Worm (Caenorhabditis elegans) whole organism, young adult: ENCODE data around the gene D1086.3.

ENCODE experiments used
- D2030.7 ChIP-seq: fragments of 200-800 bp; sonication (Bioruptor generic); IDR thresholded peaks from 2 replicates; pipeline ENCODE4 v1.3.6; 2022; ENCODE audit warnings: missing genetic modification reagents, missing genetic modification characterization, missing compliant biosample characterization
- F10E7.11 ChIP-seq: sonication (generic microtip); optimal IDR thresholded peaks from 2 replicates; lab custom pipeline; 2017; ENCODE audit warnings: mild to moderate bottlenecking, missing genetic modification characterization, moderate library complexity, missing compliant biosample characterization
- F52B5.7 ChIP-seq: sonication (generic microtip); optimal IDR thresholded peaks from 2 replicates; lab custom pipeline; 2016; ENCODE audit warnings: mild to moderate bottlenecking, missing genetic modification characterization, missing compliant biosample characterization
- F55B11.4 ChIP-seq: sonication (generic microtip); optimal IDR thresholded peaks from 2 replicates; lab custom pipeline; 2016; ENCODE audit warnings: missing compliant biosample characterization, missing genetic modification characterization, borderline replicate concordance; ENCODE audit not compliant: insufficient read depth
- Y53F4B.3 ChIP-seq: fragments of 200-800 bp; sonication (Bioruptor generic); IDR thresholded peaks from 2 replicates; pipeline ENCODE4 v1.3.6; 2022; ENCODE audit warnings: missing genetic modification reagents, missing genetic modification characterization, missing compliant biosample characterization
- ZK185.1 ChIP-seq: sonication (generic microtip); optimal IDR thresholded peaks from 2 replicates; lab custom pipeline; 2016; ENCODE audit warnings: mild to moderate bottlenecking, missing genetic modification characterization, missing compliant biosample characterization; ENCODE audit not compliant: poor library complexity, severe bottlenecking
- atf-7 ChIP-seq: sonication (generic microtip); optimal IDR thresholded peaks from 2 replicates; lab custom pipeline; 2017; ENCODE audit warnings: mild to moderate bottlenecking, missing genetic modification characterization, missing compliant biosample characterization
- athp-1 ChIP-seq: sonication (generic microtip); optimal IDR thresholded peaks from 2 replicates; lab custom pipeline; 2017; ENCODE audit warnings: mild to moderate bottlenecking, missing genetic modification characterization, missing compliant biosample characterization
- ceh-27 ChIP-seq: fragments of 200-800 bp; sonication (Bioruptor generic); optimal IDR thresholded peaks from 2 replicates; lab custom pipeline; 2018; ENCODE audit warnings: mild to moderate bottlenecking, missing genetic modification characterization, moderate library complexity, missing compliant biosample characterization
- die-1 ChIP-seq: sonication (generic microtip); optimal IDR thresholded peaks from 2 replicates; lab custom pipeline; 2016; ENCODE audit warnings: missing genotype, mild to moderate bottlenecking, missing genetic modification characterization, missing compliant biosample characterization
- egrh-3 ChIP-seq: fragments of 200-800 bp; sonication (Bioruptor generic); IDR thresholded peaks from 2 replicates; pipeline ENCODE4 v1.3.6; 2022; ENCODE audit warnings: missing genetic modification reagents, missing genetic modification characterization, missing compliant biosample characterization
- gei-17 ChIP-seq: fragments of 200-800 bp; sonication (Bioruptor generic); optimal IDR thresholded peaks from 2 replicates; lab custom pipeline; 2018; ENCODE audit warnings: mild to moderate bottlenecking, missing genetic modification characterization, missing compliant biosample characterization
- hlh-26 ChIP-seq: fragments of 200-800 bp; sonication (Bioruptor generic); conservative IDR thresholded peaks from 2 replicates; pipeline ENCODE4 v1.3.6; 2022; ENCODE audit warnings: missing genetic modification reagents, missing genetic modification characterization, missing compliant biosample characterization
- hmg-1.2 ChIP-seq: fragments of 200-800 bp; sonication (Bioruptor generic); IDR thresholded peaks from 2 replicates; pipeline ENCODE4 v1.3.6; 2022; ENCODE audit warnings: missing genetic modification reagents, missing genetic modification characterization, missing compliant biosample characterization
- hmg-20 ChIP-seq: fragments of 200-800 bp; sonication (Bioruptor generic); IDR thresholded peaks from 2 replicates; pipeline ENCODE4 v1.3.6; 2022; ENCODE audit warnings: missing genetic modification reagents, missing genetic modification characterization, missing compliant biosample characterization
- let-607 ChIP-seq, 2 experiments: fragments of 200-800 bp in 1 of 2; sonication (Bioruptor generic) in 1 of 2; sonication (generic microtip) in 1 of 2; optimal IDR thresholded peaks; 2 replicates each; lab custom pipeline; 2016 to 2018; ENCODE audit warnings: mild to moderate bottlenecking in 2 of 2, missing compliant biosample characterization in 2 of 2, missing genetic modification characterization in 2 of 2, moderate library complexity in 2 of 2, missing genotype in 1 of 2
- lin-26 ChIP-seq: fragments of 200-800 bp; sonication (Bioruptor generic); IDR thresholded peaks from 2 replicates; pipeline ENCODE4 v1.3.6; 2022; ENCODE audit warnings: missing genetic modification reagents, missing genetic modification characterization, missing compliant biosample characterization
- lin-54 ChIP-seq: fragments of 200-800 bp; sonication (Bioruptor generic); optimal IDR thresholded peaks from 2 replicates; lab custom pipeline; 2018; ENCODE audit warnings: mild to moderate bottlenecking, missing genetic modification characterization, missing compliant biosample characterization
- lir-1 ChIP-seq: fragments of 200-800 bp; sonication (Bioruptor generic); conservative IDR thresholded peaks from 2 replicates; pipeline ENCODE4 v1.3.6; 2022; ENCODE audit warnings: missing genetic modification reagents, missing genetic modification characterization, missing compliant biosample characterization
- mel-28 ChIP-seq: sonication (generic microtip); optimal IDR thresholded peaks from 2 replicates; lab custom pipeline; 2016; ENCODE audit warnings: borderline replicate concordance, mild to moderate bottlenecking, missing genetic modification characterization, missing compliant biosample characterization
- mxl-1 ChIP-seq: sonication (generic microtip); optimal IDR thresholded peaks from 2 replicates; lab custom pipeline; 2016; ENCODE audit warnings: missing genetic modification characterization, missing compliant biosample characterization
- nfya-1 ChIP-seq: sonication (generic microtip); optimal IDR thresholded peaks from 2 replicates; lab custom pipeline; 2017; ENCODE audit warnings: antibody characterized with exemption, missing compliant biosample characterization, missing genetic modification characterization, borderline replicate concordance; ENCODE audit not compliant: insufficient read depth
- nhr-179 ChIP-seq: sonication (generic microtip); optimal IDR thresholded peaks from 2 replicates; lab custom pipeline; 2016; ENCODE audit warnings: mild to moderate bottlenecking, missing genetic modification characterization, missing compliant biosample characterization
- nhr-27 ChIP-seq: fragments of 200-800 bp; sonication (Bioruptor generic); optimal IDR thresholded peaks from 2 replicates; lab custom pipeline; 2018; ENCODE audit warnings: mild to moderate bottlenecking, missing genetic modification characterization, moderate library complexity, missing compliant biosample characterization
- nhr-90 ChIP-seq: sonication (generic microtip); optimal IDR thresholded peaks from 2 replicates; lab custom pipeline; 2016; ENCODE audit warnings: missing genotype, mild to moderate bottlenecking, missing genetic modification characterization, missing compliant biosample characterization
- pbrm-1 ChIP-seq: fragments of 200-800 bp; sonication (Bioruptor generic); IDR thresholded peaks from 2 replicates; pipeline ENCODE4 v1.3.6; 2022; ENCODE audit warnings: missing genetic modification reagents, missing genetic modification characterization, missing compliant biosample characterization
- pha-4 ChIP-seq: fragments of 150-350 bp; sonication (generic microtip); optimal IDR thresholded peaks from 2 replicates; lab custom pipeline; 2014; ENCODE audit warnings: missing biosample characterization, missing genetic modification reagents, missing genetic modification characterization
- repo-1 ChIP-seq: sonication (generic microtip); optimal IDR thresholded peaks from 2 replicates; lab custom pipeline; 2017; ENCODE audit warnings: mild to moderate bottlenecking, missing genetic modification characterization, missing compliant biosample characterization
- sea-2 ChIP-seq: fragments of 200-800 bp; sonication (Bioruptor generic); IDR thresholded peaks from 2 replicates; pipeline ENCODE4 v1.3.6; 2022; ENCODE audit warnings: missing genetic modification characterization, missing compliant biosample characterization
- snpc-1.1 ChIP-seq: sonication (generic microtip); optimal IDR thresholded peaks from 2 replicates; lab custom pipeline; 2017; ENCODE audit warnings: missing genetic modification characterization, mild to moderate bottlenecking, missing compliant biosample characterization, antibody characterized with exemption, moderate library complexity, missing genotype, missing genetic modification reagents; ENCODE audit not compliant: insufficient read depth
- snpc-4 ChIP-seq, 5 experiments: fragments of 150-350 bp in 1 of 5; sonication (generic microtip) in 4 of 5; optimal IDR thresholded peaks; 2 replicates each; lab custom pipeline; 2014 to 2018; ENCODE audit warnings: missing genetic modification characterization in 5 of 5, missing biosample characterization in 3 of 5, antibody characterized with exemption in 2 of 5, mild to moderate bottlenecking in 2 of 5, missing compliant biosample characterization in 2 of 5, missing genotype in 2 of 5, moderate library complexity in 2 of 5, missing genetic modification reagents in 1 of 5
- sptf-2 ChIP-seq: fragments of 200-800 bp; sonication (Bioruptor generic); optimal IDR thresholded peaks from 2 replicates; lab custom pipeline; 2018; ENCODE audit warnings: mild to moderate bottlenecking, missing genetic modification characterization, missing compliant biosample characterization
- tbp1 ChIP-seq: fragments of 200-800 bp; sonication (Bioruptor generic); optimal IDR thresholded peaks from 2 replicates; lab custom pipeline; 2018; ENCODE audit warnings: mild to moderate bottlenecking, missing genetic modification characterization, missing compliant biosample characterization
- tlf-1 ChIP-seq: fragments of 200-800 bp; sonication (Bioruptor generic); optimal IDR thresholded peaks from 2 replicates; lab custom pipeline; 2018; ENCODE audit warnings: mild to moderate bottlenecking, missing genetic modification characterization, missing compliant biosample characterization
- unc-62 ChIP-seq: fragments of 150-350 bp; optimal IDR thresholded peaks from 2 replicates; lab custom pipeline; 2014; ENCODE audit warnings: missing biosample characterization, missing genetic modification reagents, missing genetic modification characterization
- zfh-2 ChIP-seq: fragments of 200-800 bp; sonication (Bioruptor generic); conservative IDR thresholded peaks from 2 replicates; pipeline ENCODE4 v1.3.6; 2022; ENCODE audit warnings: missing genetic modification reagents, missing genetic modification characterization, missing compliant biosample characterization
- ztf-22 ChIP-seq: fragments of 200-800 bp; sonication (Bioruptor generic); optimal IDR thresholded peaks from 2 replicates; lab custom pipeline; 2018; ENCODE audit warnings: mild to moderate bottlenecking, missing genetic modification characterization, moderate library complexity, missing compliant biosample characterization

D1086.3 gene

ce11 chrV:14094546-14094945, 2.0 kb downstream of the D1086.3 start:
- TF ChIP-seq repo-1 (tag; lab: Kevin White, UChicago) = no peak
- no peak for TF ChIP-seq atf-7 (tag; lab: Kevin White, UChicago)
- TF ChIP-seq egrh-3 = no peak
- no peak for TF ChIP-seq snpc-4 (GFP tag; optimal IDR thresholded peaks at IDR 0.05; lab: Kevin White, UChicago)
- TF ChIP-seq snpc-4 (tag; optimal IDR thresholded peaks at IDR 0.05; lab: Kevin White, UChicago) = peak in 2 of 4 experiments; percentile 36 to 70
- TF ChIP-seq tbp1 (GFP tag; lab: Kevin White, UChicago) = peak; percentile 16
- TF ChIP-seq hmg-1.2 (GFP tag; lab: Robert Waterston, UW) = peak; percentile 24; the same call in 1 of the 2 replicates
- TF ChIP-seq snpc-1.1 (tag; lab: Kevin White, UChicago) = peak; percentile 59
- no peak for TF ChIP-seq ZK185.1
- no peak for TF ChIP-seq Y53F4B.3

DNA sequence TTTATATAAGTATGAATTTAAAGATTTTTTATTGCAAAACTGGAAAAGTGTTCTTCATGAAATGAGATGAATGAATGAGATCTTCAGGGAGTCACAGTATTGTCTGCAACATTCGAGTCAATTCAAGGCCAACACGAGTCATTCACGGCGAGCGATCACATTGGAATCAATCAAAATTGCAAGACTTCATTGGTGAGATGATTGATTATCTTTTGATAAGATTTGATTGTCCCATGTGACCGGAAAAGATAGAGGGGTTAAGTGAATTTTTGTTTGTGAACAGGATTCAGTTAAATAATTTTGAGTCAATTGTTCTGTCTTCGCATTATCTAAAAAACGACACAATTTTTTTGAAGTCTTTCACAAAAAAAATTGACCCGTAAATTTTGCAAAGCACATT, 2.4 kb downstream of the D1086.3 start:
- no peak for TF ChIP-seq athp-1 (tag; lab: Kevin White, UChicago)
- TF ChIP-seq let-607 (tag; optimal IDR thresholded peaks at IDR 0.05; lab: Kevin White, UChicago) = no peak
- no peak for TF ChIP-seq mel-28 (tag; lab: Kevin White, UChicago)
- no peak for TF ChIP-seq gei-17 (GFP tag; lab: Kevin White, UChicago)

DNA sequence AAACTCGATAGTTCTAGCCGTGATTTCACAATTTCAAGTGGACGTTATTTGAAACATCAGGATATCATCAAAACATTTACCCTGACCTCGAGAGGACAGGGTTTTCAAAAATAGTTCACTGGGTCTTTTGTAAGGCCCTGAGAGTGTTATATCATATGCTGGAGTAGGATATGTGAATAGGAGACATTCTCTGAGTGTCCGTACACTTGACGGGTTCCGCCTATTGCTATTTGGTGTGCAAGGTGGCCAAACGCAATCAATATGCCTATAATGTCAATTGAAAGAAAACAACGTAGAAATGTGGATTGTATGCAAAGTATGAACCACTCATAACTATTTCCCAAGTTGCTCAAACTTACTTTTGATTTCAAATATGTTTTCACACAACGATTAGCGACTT, 4.8 kb downstream of the D1086.3 start:
- TF ChIP-seq F52B5.7 (no peak), snpc-1.1 (tag; lab: Kevin White, UChicago) (peak; percentile 78), F10E7.11 (tag; lab: Kevin White, UChicago) (no peak), nhr-90 (tag; lab: Kevin White, UChicago) (no peak), F55B11.4 (tag; lab: Kevin White, UChicago) (no peak), unc-62 (no peak), ztf-22 (GFP tag; lab: Kevin White, UChicago) (no peak), zfh-2 (GFP tag; lab: Robert Waterston, UW) (no peak), snpc-4 (GFP tag; optimal IDR thresholded peaks at IDR 0.05; lab: Kevin White, UChicago) (peak; percentile 10), snpc-4 (tag; optimal IDR thresholded peaks at IDR 0.05; lab: Kevin White, UChicago) (peak in 2 of 4 experiments; percentile 77 to 79), hlh-26 (GFP tag; lab: Robert Waterston, UW) (no peak), gei-17 (GFP tag; lab: Kevin White, UChicago) (no peak)

ce11 chrV:14098519-14098918, 5.9 kb downstream of the D1086.3 start, which contains the start of the genes D1086.2 and D1086.1:
TSS of gene D1086.2 (minus strand) at chrV:14098668.
TSS of gene D1086.1 (plus strand) at chrV:14098858.
- TF ChIP-seq lin-54 (GFP tag; lab: Kevin White, UChicago) (no peak), nfya-1 (tag; lab: Kevin White, UChicago) (no peak), lin-26 (GFP tag; lab: Robert Waterston, UW) (no peak), nhr-179 (tag; lab: Kevin White, UChicago) (no peak), nhr-27 (tag; lab: Kevin White, UChicago) (no peak), unc-62 (no peak), pbrm-1 (GFP tag; lab: Robert Waterston, UW) (no peak), hmg-20 (GFP tag; lab: Robert Waterston, UW) (no peak), pha-4 (tag; lab: Kevin White, UChicago) (no peak), sptf-2 (GFP tag; lab: Kevin White, UChicago) (no peak), die-1 (no peak), tlf-1 (no peak), mxl-1 (no peak), sea-2 (GFP tag; lab: Robert Waterston, UW) (no peak), lir-1 (GFP tag; lab: Robert Waterston, UW) (no peak), D2030.7 (GFP tag; lab: Robert Waterston, UW) (no peak), snpc-1.1 (tag; lab: Kevin White, UChicago) (no peak), ceh-27 (GFP tag; lab: Kevin White, UChicago) (no peak)
